Fruit fly (Drosophila melanogaster): Measurements from ENCODE around the gene CG9259.

Gene CG9259

DNA sequence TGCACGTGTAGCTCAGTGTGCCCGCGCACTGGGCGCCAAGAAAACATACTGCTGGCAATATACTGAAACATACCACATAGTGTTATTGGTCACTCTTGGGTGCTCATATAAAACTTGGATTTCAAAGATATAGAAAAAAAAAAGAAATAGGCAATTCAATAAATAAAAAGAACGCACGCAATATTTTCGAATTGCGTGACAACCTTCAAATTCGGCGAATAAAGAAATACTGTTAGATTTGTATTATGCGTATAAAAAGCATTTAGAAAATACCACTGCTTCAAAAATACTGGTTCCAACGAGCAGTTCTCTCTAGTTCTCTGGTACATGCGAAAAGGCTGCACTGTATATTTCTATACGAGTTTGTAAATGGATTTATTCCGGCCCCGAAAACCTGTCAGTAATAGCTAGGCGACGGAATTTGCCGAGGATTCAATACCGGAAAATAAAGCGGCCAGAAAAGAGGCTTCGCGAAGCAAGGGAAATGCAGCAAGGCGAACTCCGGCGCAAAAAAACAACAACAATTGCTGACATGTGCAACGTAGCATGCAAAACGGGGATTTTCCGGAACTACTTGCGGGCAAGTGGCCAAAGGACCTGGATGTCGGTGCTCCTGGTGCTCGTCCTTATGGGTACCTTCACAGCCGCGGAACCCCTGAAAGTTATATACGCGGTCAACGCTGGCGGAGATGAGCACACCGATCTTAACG is 13.4 kb downstream of the CG9259 start, which contains the start of gene CG9257 (continued):
- no peak for TF ChIP-seq sima (GFP tag; optimal IDR thresholded peaks at IDR 0.05)
- TF ChIP-seq CoRest (tag; optimal IDR thresholded peaks at IDR 0.05): peak; percentile 20
- peak; percentile 6 for TF ChIP-seq Side (GFP tag; optimal IDR thresholded peaks at IDR 0.05)
- TF ChIP-seq Taf1 (GFP tag; IDR thresholded peaks at IDR 0.05): no peak
- TF ChIP-seq sna (GFP tag; IDR thresholded peaks at IDR 0.05; ENCODE audit: partially characterized antibody): 0 out of 2 replicates have a peak, but pooled peaks have one; percentile 31
- no peak for TF ChIP-seq CG12942 (GFP tag; optimal IDR thresholded peaks at IDR 0.05)
- peak; percentile 60 for TF ChIP-seq CG10431 (GFP tag; optimal IDR thresholded peaks at IDR 0.05)
- no peak for TF ChIP-seq Ptx1 (GFP tag; IDR thresholded peaks at IDR 0.05)
- TF ChIP-seq Fer2 (tag; optimal IDR thresholded peaks at IDR 0.05): no peak
- no peak for TF ChIP-seq cg (GFP tag; optimal IDR thresholded peaks at IDR 0.05)
- TF ChIP-seq E2f2 (GFP tag; IDR thresholded peaks at IDR 0.05): peak; percentile 62
- TF ChIP-seq CG12071 (GFP tag; optimal IDR thresholded peaks at IDR 0.05): no peak
- no peak for TF ChIP-seq CG3838 (GFP tag; optimal IDR thresholded peaks at IDR 0.05)
- TF ChIP-seq h (optimal IDR thresholded peaks at IDR 0.05): no peak
- peak; percentile 60 for TF ChIP-seq stwl (tag; optimal IDR thresholded peaks at IDR 0.05)
- no peak for TF ChIP-seq Trl (optimal IDR thresholded peaks at IDR 0.05)
- peak; percentile 22 for TF ChIP-seq Trl (GFP tag; optimal IDR thresholded peaks at IDR 0.05)
- TF ChIP-seq CG3847 (GFP tag; IDR thresholded peaks at IDR 0.05): no peak
- no peak for TF ChIP-seq CG6654 (GFP tag; optimal IDR thresholded peaks at IDR 0.05)
- peak; percentile 45 for TF ChIP-seq CG2120 (GFP tag; optimal IDR thresholded peaks at IDR 0.05)
- TF ChIP-seq CG2202 (tag; optimal IDR thresholded peaks at IDR 0.05): no peak
- TF ChIP-seq Fer1 (GFP tag; optimal IDR thresholded peaks at IDR 0.05): peak; percentile 3
- peak; percentile 21 for TF ChIP-seq pho (GFP tag; optimal IDR thresholded peaks at IDR 0.05)
- peak; percentile 48 for TF ChIP-seq CG4617 (GFP tag; optimal IDR thresholded peaks at IDR 0.05; ENCODE audit: borderline replicate concordance)
- TF ChIP-seq CG10565 (GFP tag; optimal IDR thresholded peaks at IDR 0.05): no peak
- TF ChIP-seq sr (GFP tag; IDR thresholded peaks at IDR 0.05): no peak
- TF ChIP-seq wor (GFP tag; IDR thresholded peaks at IDR 0.05): no peak
- no peak for TF ChIP-seq tio (GFP tag; optimal IDR thresholded peaks at IDR 0.05)
- peak; percentile 69 for TF ChIP-seq Lhr (GFP tag; optimal IDR thresholded peaks at IDR 0.05)
- peak; percentile 65 for TF ChIP-seq CG12659 (GFP tag; optimal IDR thresholded peaks at IDR 0.05)
- TF ChIP-seq CG8388 (GFP tag; optimal IDR thresholded peaks at IDR 0.05): peak; percentile 44
- TF ChIP-seq exex (tag; optimal IDR thresholded peaks at IDR 0.05): no peak
- TF ChIP-seq CG30403 (GFP tag; optimal IDR thresholded peaks at IDR 0.05): peak; percentile 6
- no peak for TF ChIP-seq Fer3 (tag; optimal IDR thresholded peaks at IDR 0.05)
- TF ChIP-seq CG10267 (tag; optimal IDR thresholded peaks at IDR 0.05): peak; percentile 46
- TF ChIP-seq eve (GFP tag; optimal IDR thresholded peaks at IDR 0.05): no peak
- no peak for TF ChIP-seq jigr1 (GFP tag; IDR thresholded peaks at IDR 0.05)
- no peak for TF ChIP-seq CG11504 (tag; optimal IDR thresholded peaks at IDR 0.05)
- no peak for TF ChIP-seq org-1 (GFP tag; optimal IDR thresholded peaks at IDR 0.05)
- TF ChIP-seq bcd (GFP tag; optimal IDR thresholded peaks at IDR 0.05): no peak
- TF ChIP-seq luna (GFP tag; optimal IDR thresholded peaks at IDR 0.05): no peak
- TF ChIP-seq Stat92E (GFP tag; optimal IDR thresholded peaks at IDR 0.05): peak in 1 of 3 experiments; percentile 32
- TF ChIP-seq unc-4 (GFP tag; IDR thresholded peaks at IDR 0.05; ENCODE audit: partially characterized antibody): 0 out of 2 replicates have a peak, but pooled peaks have one; percentile 19
- TF ChIP-seq Chrac-16 (GFP tag; optimal IDR thresholded peaks at IDR 0.05): no peak
- peak; percentile 73 for TF ChIP-seq CG3995 (GFP tag; optimal IDR thresholded peaks at IDR 0.05)
- TF ChIP-seq Ravus (GFP tag; IDR thresholded peaks at IDR 0.05): no peak
- TF ChIP-seq phol (tag; optimal IDR thresholded peaks at IDR 0.05): peak; percentile 13
- TF ChIP-seq gsb (GFP tag; IDR thresholded peaks at IDR 0.05): no peak
- no peak for TF ChIP-seq ind (GFP tag; optimal IDR thresholded peaks at IDR 0.05)
- TF ChIP-seq sisA (GFP tag; IDR thresholded peaks at IDR 0.05): no peak

Measured in whole organism, embryonic.